Worm (Caenorhabditis elegans): ENCODE results near the gene cas-1.
"Not testable (repeated sequence)": the region's sequence is repeated elsewhere in the genome, so short reads cannot be mapped to it uniquely, and the experiment has no call there.

Gene cas-1

ce11 chrX:16836304-16836703 lies 22.8 kb upstream of the cas-1 start, which contains the start of gene F41G4.7:
Gene F41G4.7 (minus strand): TSS chrX:16836404.
- TF ChIP-seq ztf-6 (GFP tag; IDR thresholded peaks at IDR 0.05) (no peak), F33H1.4 (GFP tag; IDR thresholded peaks at IDR 0.05) (no peak), hmg-20 (GFP tag; IDR thresholded peaks at IDR 0.05) (no peak), B0019.2 (GFP tag; conservative IDR thresholded peaks at IDR 0.05) (no peak), F57C9.4 (tag; optimal IDR thresholded peaks at IDR 0.05) (no peak), nhr-80 (tag; optimal IDR thresholded peaks at IDR 0.05) (no peak), bed-2 (GFP tag; IDR thresholded peaks at IDR 0.05) (no peak), atf-7 (tag; optimal IDR thresholded peaks at IDR 0.05) (no peak), snpc-4 (GFP tag; optimal IDR thresholded peaks at IDR 0.05) (no peak), snpc-4 (tag; optimal IDR thresholded peaks at IDR 0.05) (no peak), F39B2.1 (GFP tag; IDR thresholded peaks at IDR 0.05) (no peak), lin-40 (tag; optimal IDR thresholded peaks at IDR 0.05) (no peak), snpc-3.4 (tag; optimal IDR thresholded peaks at IDR 0.05) (no peak), F23B12.7 (tag; optimal IDR thresholded peaks at IDR 0.05; ENCODE audit: insufficient read depth) (no peak), hrde-1 (tag; optimal IDR thresholded peaks at IDR 0.05; ENCODE audit: borderline replicate concordance) (no peak), let-607 (tag; optimal IDR thresholded peaks at IDR 0.05) (no peak), ets-4 (GFP tag; optimal IDR thresholded peaks at IDR 0.05) (no peak), attf-3 (GFP tag; conservative IDR thresholded peaks at IDR 0.05) (no peak), sea-2 (GFP tag; IDR thresholded peaks at IDR 0.05) (no peak), Y56A3A.18 (GFP tag; IDR thresholded peaks at IDR 0.05) (no peak)

- TF ChIP-seq somi-1 (GFP tag; optimal IDR thresholded peaks at IDR 0.05); ceh-91 (GFP tag; IDR thresholded peaks at IDR 0.05); snpc-4 (GFP tag; optimal IDR thresholded peaks at IDR 0.05); snpc-4 (tag; optimal IDR thresholded peaks at IDR 0.05): not testable (repeated sequence)
Measured at ce11 chrX:16834691-16835090, 21.2 kb upstream of the cas-1 start, which contains the start of gene F41G4.13. Gene F41G4.13 (minus strand): TSS chrX:16834791.

ce11 chrX:16826500-16826899 lies 13.0 kb upstream of the cas-1 start:
- TF ChIP-seq B0035.1 (tag; optimal IDR thresholded peaks at IDR 0.05) (no peak), ceh-79 (tag; optimal IDR thresholded peaks at IDR 0.05) (no peak), snpc-1.3 (tag; optimal IDR thresholded peaks at IDR 0.05; ENCODE audit: insufficient read depth) (no peak), sea-2 (GFP tag; IDR thresholded peaks at IDR 0.05) (no peak), efl-1 (GFP tag; optimal IDR thresholded peaks at IDR 0.05) (no peak), F39B2.1 (GFP tag; IDR thresholded peaks at IDR 0.05) (no peak), him-1 (tag; optimal IDR thresholded peaks at IDR 0.05) (no peak), lin-54 (GFP tag; optimal IDR thresholded peaks at IDR 0.05) (no peak), Y53F4B.3 (GFP tag; IDR thresholded peaks at IDR 0.05) (no peak), repo-1 (tag; optimal IDR thresholded peaks at IDR 0.05) (no peak), let-607 (tag; optimal IDR thresholded peaks at IDR 0.05) (no peak)

- TF ChIP-seq rec-8 (tag; optimal IDR thresholded peaks at IDR 0.05), result no peak
- no peak for TF ChIP-seq ZK185.1 (tag; optimal IDR thresholded peaks at IDR 0.05; ENCODE audit: poor library complexity, severe bottlenecking)
- no peak for TF ChIP-seq T26A5.8 (tag; optimal IDR thresholded peaks at IDR 0.05)
- no peak for TF ChIP-seq F57A8.1 (GFP tag; optimal IDR thresholded peaks at IDR 0.05)
- TF ChIP-seq F37B4.10 (GFP tag; IDR thresholded peaks at IDR 0.05), result no peak
- TF ChIP-seq atf-7 (tag; optimal IDR thresholded peaks at IDR 0.05), result no peak
- no peak for TF ChIP-seq lag-1 (GFP tag; IDR thresholded peaks at IDR 0.05)
- TF ChIP-seq ztf-6 (GFP tag; IDR thresholded peaks at IDR 0.05), result no peak
- no peak for TF ChIP-seq sea-2 (GFP tag; IDR thresholded peaks at IDR 0.05)
- no peak for TF ChIP-seq nfya-2 (GFP tag; IDR thresholded peaks at IDR 0.05)
- TF ChIP-seq somi-1 (GFP tag; optimal IDR thresholded peaks at IDR 0.05), result no peak
- no peak for TF ChIP-seq bed-1 (GFP tag; IDR thresholded peaks at IDR 0.05)
- TF ChIP-seq B0261.1 (tag; optimal IDR thresholded peaks at IDR 0.05), result no peak
- no peak for TF ChIP-seq hlh-12 (tag; optimal IDR thresholded peaks at IDR 0.05)
- no peak for TF ChIP-seq nfyb-1 (GFP tag; IDR thresholded peaks at IDR 0.05)
- TF ChIP-seq lin-40 (tag; optimal IDR thresholded peaks at IDR 0.05), result no peak
Measured at ce11 chrX:16825358-16825757, 11.9 kb upstream of the cas-1 start, which contains the start of gene sto-5. Gene sto-5 (minus strand): TSS chrX:16825458.

Measured in whole organism, young adult.